Worm (Caenorhabditis elegans) whole organism, L3 larva: ENCODE measurements around the gene sec-6.

Experiments
- R02D3.7 ChIP-seq: fragments of 150-350 bp; optimal IDR thresholded peaks from 2 replicates; lab custom pipeline; 2014; ENCODE audit warnings: missing biosample characterization, missing genetic modification characterization
- ZK546.5 ChIP-seq: sonication (generic microtip); optimal IDR thresholded peaks from 2 replicates; lab custom pipeline; 2017; ENCODE audit warnings: missing biosample characterization, missing genetic modification characterization
- ama-1 ChIP-seq: fragments of 150-350 bp; optimal IDR thresholded peaks from 2 replicates; lab custom pipeline; 2018
- ceh-82 ChIP-seq: fragments of 150-350 bp; optimal IDR thresholded peaks from 2 replicates; lab custom pipeline; 2014; ENCODE audit warnings: missing biosample characterization, missing genetic modification characterization
- egl-27 ChIP-seq: sonication (generic microtip); optimal IDR thresholded peaks from 4 replicates; lab custom pipeline; 2017; ENCODE audit warnings: missing biosample characterization, missing genetic modification reagents, missing genetic modification characterization
- fkh-10 ChIP-seq: sonication (generic microtip); optimal IDR thresholded peaks from 2 replicates; lab custom pipeline; 2017; ENCODE audit warnings: missing biosample characterization, missing genetic modification reagents, missing genetic modification characterization
- lsy-12 ChIP-seq: sonication (generic microtip); optimal IDR thresholded peaks from 2 replicates; lab custom pipeline; 2016; ENCODE audit warnings: mild to moderate bottlenecking, missing genetic modification characterization, missing compliant biosample characterization
- mml-1 ChIP-seq: fragments of 150-350 bp; sonication (generic microtip); optimal IDR thresholded peaks from 3 replicates; lab custom pipeline; 2014; ENCODE audit warnings: missing biosample characterization, missing genetic modification characterization
- nhr-11 ChIP-seq: fragments of 150-350 bp; optimal IDR thresholded peaks from 2 replicates; lab custom pipeline; 2014; ENCODE audit warnings: missing biosample characterization, missing genetic modification characterization
- nhr-12 ChIP-seq: fragments of 150-350 bp; optimal IDR thresholded peaks from 2 replicates; lab custom pipeline; 2014; ENCODE audit warnings: missing biosample characterization, missing genetic modification characterization
- nhr-43 ChIP-seq: sonication (generic microtip); optimal IDR thresholded peaks from 2 replicates; lab custom pipeline; 2016; ENCODE audit warnings: mild to moderate bottlenecking, missing genetic modification characterization, missing compliant biosample characterization; ENCODE audit not compliant: poor library complexity, severe bottlenecking
- unc-39 ChIP-seq: sonication (generic microtip); optimal IDR thresholded peaks from 4 replicates; lab custom pipeline; 2017; ENCODE audit warnings: missing biosample characterization, missing genetic modification characterization
- unc-62 ChIP-seq: fragments of 150-350 bp; sonication (generic microtip); optimal IDR thresholded peaks from 4 replicates; lab custom pipeline; 2014; ENCODE audit warnings: missing biosample characterization, missing genetic modification reagents, missing genetic modification characterization
- ztf-11 ChIP-seq: fragments of 150-350 bp; optimal IDR thresholded peaks from 2 replicates; lab custom pipeline; 2014; ENCODE audit warnings: missing biosample characterization, missing genetic modification characterization

DNA sequence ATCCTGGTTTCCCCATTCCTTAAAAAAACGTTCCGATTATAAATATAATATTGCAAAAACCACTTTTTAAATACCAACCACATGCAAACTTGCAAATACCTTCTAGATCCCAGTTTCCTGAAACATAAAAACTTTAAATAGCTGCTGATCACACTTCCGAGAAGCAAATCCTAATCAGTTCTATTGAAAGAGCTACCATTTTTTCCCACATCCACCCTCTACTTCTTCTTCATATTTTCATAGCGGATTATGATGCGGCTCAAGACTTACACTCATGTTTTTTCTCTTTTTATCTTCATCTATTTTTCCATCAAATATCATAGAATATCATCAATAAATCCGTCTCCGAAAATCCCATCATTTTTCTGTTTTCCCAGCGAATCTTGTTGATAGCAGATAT, 32.5 kb upstream of the sec-6 start:
- no peak for TF ChIP-seq fkh-10 (GFP tag; lab: Kevin White, UChicago)
- no peak for TF ChIP-seq unc-62
- no peak for TF ChIP-seq nhr-43 (tag; lab: Kevin White, UChicago)
- no peak for TF ChIP-seq ZK546.5 (tag; lab: Kevin White, UChicago)
- TF ChIP-seq egl-27, result no peak
- no peak for TF ChIP-seq nhr-11 (tag; lab: Kevin White, UChicago)
- TF ChIP-seq R02D3.7, result no peak
- no peak for TF ChIP-seq mml-1
- no peak for TF ChIP-seq ztf-11 (tag; lab: Kevin White, UChicago)
- no peak for TF ChIP-seq ceh-82
- TF ChIP-seq lsy-12 (tag; lab: Kevin White, UChicago), result no peak
- TF ChIP-seq unc-39 (tag; lab: Kevin White, UChicago), result no peak
- TF ChIP-seq nhr-12 (tag; lab: Kevin White, UChicago), result no peak
- no peak for TF ChIP-seq ama-1 (lab: Kevin White, UChicago)
